Fruit fly (Drosophila melanogaster) whole organism, embryonic: ENCODE data around the gene RpL37A.

Experiments used
- Ada2b ChIP-seq: fragments of 200-800 bp; sonication (Bioruptor generic); IDR thresholded peaks from 2 replicates; pipeline ENCODE4 v1.3.6; 2022; ENCODE audit warnings: missing biosample characterization, missing genetic modification characterization
- Bdp1 ChIP-seq: fragments of 200-800 bp; sonication (Bioruptor generic); optimal IDR thresholded peaks from 3 replicates; lab custom pipeline; 2016; ENCODE audit warnings: missing biosample characterization, missing genetic modification characterization
- CG11696 ChIP-seq: fragments of 200-800 bp; sonication (Bioruptor generic); IDR thresholded peaks from 2 replicates; pipeline ENCODE4 v1.3.6; 2022; ENCODE audit warnings: missing biosample characterization, missing genetic modification characterization
- CG12104 ChIP-seq: fragments of 200-800 bp; sonication (Bioruptor generic); optimal IDR thresholded peaks from 3 replicates; lab custom pipeline; 2016; ENCODE audit warnings: missing biosample characterization, missing genetic modification characterization
- CG12942 ChIP-seq: fragments of 200-800 bp; sonication (Bioruptor generic); optimal IDR thresholded peaks from 3 replicates; lab custom pipeline; 2016; ENCODE audit warnings: missing biosample characterization, missing genetic modification characterization
- CG14860 ChIP-seq: fragments of 200-800 bp; sonication (Bioruptor generic); IDR thresholded peaks from 3 replicates; pipeline ENCODE4 v1.3.6; 2022; ENCODE audit warnings: missing biosample characterization, missing genetic modification characterization; ENCODE audit not compliant: partially characterized antibody
- CG15011 ChIP-seq: fragments of 200-800 bp; sonication (Bioruptor generic); optimal IDR thresholded peaks from 3 replicates; lab custom pipeline; 2018; ENCODE audit warnings: missing biosample characterization, mild to moderate bottlenecking, missing genetic modification characterization
- CG15479 ChIP-seq: fragments of 200-800 bp; sonication (Bioruptor generic); optimal IDR thresholded peaks from 3 replicates; lab custom pipeline; 2019; ENCODE audit warnings: missing biosample characterization, mild to moderate bottlenecking, missing genetic modification characterization, moderate library complexity
- CG15514 ChIP-seq: fragments of 200-800 bp; sonication (Bioruptor generic); optimal IDR thresholded peaks from 3 replicates; lab custom pipeline; 2017; ENCODE audit warnings: missing biosample characterization, missing genetic modification characterization, mild to moderate bottlenecking, moderate library complexity, missing genetic modification reagents
- CG17186 ChIP-seq: fragments of 200-800 bp; sonication (Bioruptor generic); optimal IDR thresholded peaks from 3 replicates; lab custom pipeline; 2017; ENCODE audit warnings: missing biosample characterization, missing genetic modification reagents, missing genetic modification characterization
- CG18476 ChIP-seq: fragments of 200-800 bp; sonication (Bioruptor generic); optimal IDR thresholded peaks from 2 replicates; lab custom pipeline; 2016; ENCODE audit warnings: missing biosample characterization, mild to moderate bottlenecking, missing genetic modification characterization
- CG2199 ChIP-seq: fragments of 200-800 bp; sonication (Bioruptor generic); IDR thresholded peaks from 3 replicates; pipeline ENCODE4 v1.3.6; 2022; ENCODE audit warnings: missing biosample characterization, missing genetic modification characterization
- CG2889 ChIP-seq: fragments of 200-800 bp; sonication (Bioruptor generic); IDR thresholded peaks from 3 replicates; pipeline ENCODE4 v1.3.6; 2022; ENCODE audit warnings: missing biosample characterization, missing genetic modification characterization
- CG31388 ChIP-seq: fragments of 200-800 bp; sonication (Bioruptor generic); optimal IDR thresholded peaks from 2 replicates; lab custom pipeline; 2016; ENCODE audit warnings: missing biosample characterization, missing genetic modification characterization
- CG34422 ChIP-seq: fragments of 200-800 bp; sonication (Bioruptor generic); IDR thresholded peaks from 3 replicates; pipeline ENCODE4 v1.3.6; 2022; ENCODE audit warnings: missing biosample characterization, missing genetic modification characterization
- CG4707 ChIP-seq: fragments of 200-800 bp; sonication (Bioruptor generic); optimal IDR thresholded peaks from 2 replicates; lab custom pipeline; 2018; ENCODE audit warnings: missing biosample characterization, mild to moderate bottlenecking, missing genetic modification characterization, moderate library complexity
- CG4820 ChIP-seq: fragments of 200-800 bp; sonication (Bioruptor generic); optimal IDR thresholded peaks from 3 replicates; lab custom pipeline; 2016; ENCODE audit warnings: missing biosample characterization, missing genetic modification characterization
- CG6175 ChIP-seq: fragments of 200-800 bp; sonication (Bioruptor generic); IDR thresholded peaks from 3 replicates; pipeline ENCODE4 v1.3.6; 2022; ENCODE audit warnings: missing biosample characterization, missing genetic modification characterization
- Camta ChIP-seq: fragments of 200-800 bp; sonication (Bioruptor generic); optimal IDR thresholded peaks from 2 replicates; lab custom pipeline; 2016; ENCODE audit warnings: missing biosample characterization, missing genetic modification characterization
- Deaf1 ChIP-seq: fragments of 200-800 bp; optimal IDR thresholded peaks from 3 replicates; lab custom pipeline; 2019; ENCODE audit warnings: missing biosample characterization, mild to moderate bottlenecking, missing genetic modification characterization, moderate library complexity
- Dfd ChIP-seq, 2 experiments: fragments of >200 bp; optimal IDR thresholded peaks; 2 replicates each; lab custom pipeline; 2017; ENCODE audit warnings: missing biosample characterization in 2 of 2, missing genetic modification characterization in 2 of 2
- Dip3 ChIP-seq: fragments of 200-800 bp; sonication (Bioruptor generic); optimal IDR thresholded peaks from 3 replicates; lab custom pipeline; 2016; ENCODE audit warnings: missing biosample characterization, missing genetic modification characterization
- Dp ChIP-seq: fragments of 200-800 bp; sonication (Bioruptor generic); optimal IDR thresholded peaks from 2 replicates; lab custom pipeline; 2018; ENCODE audit warnings: missing biosample characterization, mild to moderate bottlenecking, missing genetic modification characterization, moderate library complexity
- Elba2 ChIP-seq: fragments of 200-800 bp; sonication (Bioruptor generic); optimal IDR thresholded peaks from 3 replicates; lab custom pipeline; 2016; ENCODE audit warnings: missing biosample characterization, missing genetic modification characterization
- GATAe ChIP-seq: fragments of 200-800 bp; sonication (Bioruptor generic); conservative IDR thresholded peaks from 2 replicates; pipeline ENCODE4 v1.3.6; 2022; ENCODE audit warnings: missing biosample characterization, missing genetic modification characterization
- Gug ChIP-seq: fragments of 200-800 bp; sonication (Bioruptor generic); IDR thresholded peaks from 4 replicates; pipeline ENCODE4 v1.3.6; 2022; ENCODE audit warnings: missing biosample characterization, missing genetic modification characterization
- Hr78 ChIP-seq, 2 experiments: fragments of 200-800 bp in 1 of 2; fragments of >200 bp in 1 of 2; sonication (Bioruptor generic) in 1 of 2; optimal IDR thresholded peaks; 2 replicates each; lab custom pipeline; 2017 to 2019; ENCODE audit warnings: missing biosample characterization in 2 of 2, missing genetic modification characterization in 2 of 2, mild to moderate bottlenecking in 1 of 2, moderate library complexity in 1 of 2
- Jarid2 ChIP-seq: fragments of 200-800 bp; sonication (Bioruptor generic); optimal IDR thresholded peaks from 3 replicates; lab custom pipeline; 2017; ENCODE audit warnings: mild to moderate bottlenecking, missing biosample characterization, missing genetic modification reagents, missing genetic modification characterization
- Lhr ChIP-seq: fragments of 200-800 bp; sonication (Bioruptor generic); optimal IDR thresholded peaks from 3 replicates; lab custom pipeline; 2017; ENCODE audit warnings: mild to moderate bottlenecking, missing biosample characterization, missing genetic modification reagents, missing genetic modification characterization
- MESR4 ChIP-seq: fragments of 200-800 bp; sonication (Bioruptor generic); optimal IDR thresholded peaks from 2 replicates; lab custom pipeline; 2018; ENCODE audit warnings: missing biosample characterization, mild to moderate bottlenecking, missing genetic modification characterization, moderate library complexity
- Mrtf ChIP-seq: fragments of 200-800 bp; sonication (Bioruptor generic); IDR thresholded peaks from 3 replicates; pipeline ENCODE4 v1.3.6; 2022; ENCODE audit warnings: missing biosample characterization, missing genetic modification characterization
- Myb ChIP-seq: fragments of 200-800 bp; sonication (Bioruptor generic); optimal IDR thresholded peaks from 2 replicates; lab custom pipeline; 2016; ENCODE audit warnings: missing biosample characterization, missing genetic modification characterization
- NFAT ChIP-seq: fragments of 200-800 bp; sonication (Bioruptor generic); IDR thresholded peaks from 2 replicates; pipeline ENCODE4 v1.3.6; 2022; ENCODE audit warnings: missing biosample characterization, missing genetic modification characterization
- NfI ChIP-seq: fragments of 200-800 bp; sonication (Bioruptor generic); optimal IDR thresholded peaks from 3 replicates; lab custom pipeline; 2018; ENCODE audit warnings: missing biosample characterization, mild to moderate bottlenecking, missing genetic modification characterization, moderate library complexity
- Sox100B ChIP-seq: fragments of 200-800 bp; sonication (Bioruptor generic); optimal IDR thresholded peaks from 3 replicates; lab custom pipeline; 2018; ENCODE audit warnings: missing biosample characterization, mild to moderate bottlenecking, missing genetic modification characterization
- Sox102F ChIP-seq: fragments of 200-800 bp; sonication (Bioruptor generic); optimal IDR thresholded peaks from 2 replicates; lab custom pipeline; 2018; ENCODE audit warnings: missing biosample characterization, mild to moderate bottlenecking, missing genetic modification characterization, moderate library complexity
- Sry-δ ChIP-seq: fragments of 200-800 bp; sonication (Bioruptor generic); optimal IDR thresholded peaks from 2 replicates; lab custom pipeline; 2016; ENCODE audit warnings: missing biosample characterization, missing genetic modification characterization
- btn ChIP-seq: fragments of 200-800 bp; sonication (Bioruptor generic); optimal IDR thresholded peaks from 2 replicates; lab custom pipeline; 2016; ENCODE audit warnings: missing biosample characterization, missing genetic modification characterization
- cas ChIP-seq: fragments of 200-800 bp; sonication (Bioruptor generic); IDR thresholded peaks from 2 replicates; pipeline ENCODE4 v1.3.6; 2022; ENCODE audit warnings: missing biosample characterization, missing genetic modification characterization
- dmrt11E ChIP-seq: fragments of 200-800 bp; sonication (Bioruptor generic); optimal IDR thresholded peaks from 3 replicates; lab custom pipeline; 2018; ENCODE audit warnings: missing biosample characterization, mild to moderate bottlenecking, missing genetic modification characterization, moderate library complexity
- gsb ChIP-seq: fragments of 200-800 bp; sonication (Bioruptor generic); IDR thresholded peaks from 2 replicates; pipeline ENCODE4 v1.3.6; 2022; ENCODE audit warnings: missing biosample characterization, missing genetic modification characterization
- lola ChIP-seq, 3 experiments: fragments of >200 bp in 2 of 3; fragments of 200-800 bp in 1 of 3; sonication (Bioruptor generic) in 1 of 3; optimal IDR thresholded peaks; 2 replicates each; lab custom pipeline; 2017 to 2019; ENCODE audit warnings: missing biosample characterization in 3 of 3, missing genetic modification characterization in 3 of 3, mild to moderate bottlenecking in 1 of 3, moderate library complexity in 1 of 3
- nau ChIP-seq: fragments of 200-800 bp; sonication (Bioruptor generic); optimal IDR thresholded peaks from 3 replicates; lab custom pipeline; 2017; ENCODE audit warnings: missing biosample characterization, mild to moderate bottlenecking, missing genetic modification characterization, missing genetic modification reagents
- nmo ChIP-seq: fragments of 200-800 bp; sonication (Bioruptor generic); optimal IDR thresholded peaks from 2 replicates; lab custom pipeline; 2018; ENCODE audit warnings: missing biosample characterization, mild to moderate bottlenecking, missing genetic modification characterization, moderate library complexity
- sens-2 ChIP-seq: fragments of 200-800 bp; sonication (Bioruptor generic); IDR thresholded peaks from 2 replicates; pipeline ENCODE4 v1.3.6; 2022; ENCODE audit warnings: missing biosample characterization, missing genetic modification characterization
- sob ChIP-seq: fragments of 200-800 bp; sonication (Bioruptor generic); IDR thresholded peaks from 2 replicates; pipeline ENCODE4 v1.3.6; 2022; ENCODE audit warnings: missing biosample characterization, missing genetic modification characterization
- tgo ChIP-seq: fragments of 200-800 bp; sonication (Bioruptor generic); IDR thresholded peaks from 3 replicates; pipeline ENCODE4 v1.3.6; 2022; ENCODE audit warnings: missing biosample characterization, missing genetic modification characterization
- trh ChIP-seq: fragments of 200-800 bp; sonication (Bioruptor generic); optimal IDR thresholded peaks from 2 replicates; lab custom pipeline; 2016; ENCODE audit warnings: missing biosample characterization, missing genetic modification characterization
- ttk ChIP-seq: fragments of 200-800 bp; sonication (Bioruptor generic); IDR thresholded peaks from 2 replicates; pipeline ENCODE4 v2.1.2; 2022; ENCODE audit warnings: missing biosample characterization, missing genetic modification characterization
- zen2 ChIP-seq: fragments of 200-800 bp; sonication (Bioruptor generic); IDR thresholded peaks from 3 replicates; pipeline ENCODE4 v1.3.6; 2022; ENCODE audit warnings: missing biosample characterization, missing genetic modification characterization; ENCODE audit not compliant: partially characterized antibody
- zfh1 ChIP-seq: fragments of 200-800 bp; sonication (Bioruptor generic); IDR thresholded peaks from 3 replicates; pipeline ENCODE4 v1.3.6; 2022; ENCODE audit warnings: missing biosample characterization, missing genetic modification characterization

Gene RpL37A

DNA sequence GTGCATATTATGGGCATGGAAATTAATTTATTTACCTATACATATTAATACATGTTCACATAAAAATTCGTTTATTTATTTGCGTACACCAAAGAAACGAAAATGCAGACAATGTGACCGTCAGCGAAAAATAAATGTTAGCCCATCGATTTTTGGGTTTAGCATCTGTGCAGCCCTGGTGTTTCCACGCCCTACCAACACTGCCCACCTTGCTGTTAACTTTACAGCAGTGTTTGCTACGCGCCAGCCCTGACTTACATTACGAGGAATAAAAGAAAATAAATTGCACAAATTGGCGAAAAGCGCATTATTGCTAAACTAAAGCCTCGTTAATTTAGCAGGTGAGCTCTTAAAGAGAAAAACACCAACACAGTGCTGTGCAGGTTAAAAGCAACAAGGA, 27.7 kb upstream of the RpL37A start, which contains the start of the genes CG33995, CG44000 and CG44001 (continued):
- TF ChIP-seq Elba2 (GFP tag; lab: Kevin White, UChicago): no peak
- TF ChIP-seq CG2199 (GFP tag; lab: Robert Waterston, UW): no peak
- TF ChIP-seq CG14860 (GFP tag; lab: Robert Waterston, UW): 0 out of 3 replicates have a peak, but pooled peaks have one; percentile 20
- 0 out of 4 replicates have a peak, but pooled peaks have one; percentile 27 for TF ChIP-seq Gug (GFP tag; lab: Robert Waterston, UW)
- no peak for TF ChIP-seq Hr78 (GFP tag; optimal IDR thresholded peaks at IDR 0.05; lab: Kevin White, UChicago)
- TF ChIP-seq CG17186: peak; percentile 67
- TF ChIP-seq trh: no peak
- TF ChIP-seq dmrt11E: peak; percentile 23
- 0 out of 2 replicates have a peak, but pooled peaks have one; percentile 27 for TF ChIP-seq cas
- TF ChIP-seq Lhr (GFP tag; lab: Kevin White, UChicago): peak; percentile 35
- TF ChIP-seq MESR4: peak; percentile 86
- peak; percentile 84 for TF ChIP-seq CG15514 (GFP tag; lab: Kevin White, UChicago)
- no peak for TF ChIP-seq Ada2b
- TF ChIP-seq CG12104: no peak
- peak; percentile 16 for TF ChIP-seq CG4820
- peak; percentile 56 for TF ChIP-seq NfI (GFP tag; lab: Kevin White, UChicago)
- TF ChIP-seq GATAe (GFP tag; lab: Robert Waterston, UW): no peak
- peak; percentile 19 for TF ChIP-seq CG4707
- TF ChIP-seq Bdp1 (GFP tag; lab: Kevin White, UChicago): peak; percentile 30
- TF ChIP-seq tgo (GFP tag; lab: Robert Waterston, UW): peak; percentile 28; the same call in 2 of the 3 replicates
- no peak for TF ChIP-seq CG6175 (GFP tag; lab: Robert Waterston, UW)
- TF ChIP-seq Mrtf: no peak
- TF ChIP-seq lola (GFP tag; optimal IDR thresholded peaks at IDR 0.05; lab: Kevin White, UChicago): no peak
- peak; percentile 4 for TF ChIP-seq btn
- TF ChIP-seq Jarid2 (GFP tag; lab: Kevin White, UChicago): peak; percentile 2
- peak; percentile 71 for TF ChIP-seq NFAT (GFP tag; lab: Robert Waterston, UW)
- no peak for TF ChIP-seq CG18476 (GFP tag; lab: Kevin White, UChicago)
- peak; percentile 52 for TF ChIP-seq Sry-δ (GFP tag; lab: Kevin White, UChicago)
- peak; percentile 39 for TF ChIP-seq Dip3 (GFP tag; lab: Kevin White, UChicago)
- TF ChIP-seq Sox102F (GFP tag; lab: Kevin White, UChicago): no peak
- TF ChIP-seq sens-2: no peak
- TF ChIP-seq CG15479 (GFP tag; lab: Kevin White, UChicago): peak; percentile 91
- TF ChIP-seq Camta: peak; percentile 41
- TF ChIP-seq Dfd (GFP tag; optimal IDR thresholded peaks at IDR 0.05; lab: Kevin White, UChicago): no peak
- no peak for TF ChIP-seq CG15011
- TF ChIP-seq CG12942 (GFP tag; lab: Kevin White, UChicago): peak; percentile 32
- TF ChIP-seq Deaf1 (tag; lab: Kevin White, UChicago): peak; percentile 17
- TF ChIP-seq Dp (GFP tag; lab: Kevin White, UChicago): peak; percentile 71
- no peak for TF ChIP-seq CG2889 (GFP tag; lab: Robert Waterston, UW)
- peak; percentile 55 for TF ChIP-seq sob
- TF ChIP-seq nau (GFP tag; lab: Kevin White, UChicago): no peak
- TF ChIP-seq gsb (GFP tag; lab: Robert Waterston, UW): no peak
- peak; percentile 57; the same call in 2 of the 3 replicates for TF ChIP-seq zfh1 (GFP tag; lab: Robert Waterston, UW)
- no peak for TF ChIP-seq CG11696 (GFP tag; lab: Robert Waterston, UW)
- TF ChIP-seq Myb (GFP tag; lab: Kevin White, UChicago): peak; percentile 78
- peak; percentile 59 for TF ChIP-seq nmo (GFP tag; lab: Kevin White, UChicago)
- no peak for TF ChIP-seq Sox100B (GFP tag; lab: Kevin White, UChicago)
- peak; percentile 66; the same call in 2 of the 3 replicates for TF ChIP-seq CG34422 (GFP tag; lab: Robert Waterston, UW)
- TF ChIP-seq ttk: no peak
- TF ChIP-seq CG31388 (GFP tag; lab: Kevin White, UChicago): no peak
- TF ChIP-seq zen2 (GFP tag; lab: Robert Waterston, UW): no peak
